Worm (Caenorhabditis elegans) whole organism, early embryonic: ENCODE results near the gene gtbp-1.

Experiments
- B0310.2 ChIP-seq: sonication (generic microtip); optimal IDR thresholded peaks from 2 replicates; lab custom pipeline; 2016; ENCODE audit warnings: mild to moderate bottlenecking, missing genetic modification characterization, missing compliant biosample characterization
- F13C5.2 ChIP-seq: sonication (generic microtip); optimal IDR thresholded peaks from 2 replicates; lab custom pipeline; 2017; ENCODE audit warnings: mild to moderate bottlenecking, missing genetic modification characterization, inconsistent platforms, missing compliant biosample characterization
- aly-1 ChIP-seq: sonication (generic microtip); optimal IDR thresholded peaks from 2 replicates; lab custom pipeline; 2016; ENCODE audit warnings: missing genetic modification characterization, missing compliant biosample characterization
- ama-1 ChIP-seq: fragments of 150-350 bp; optimal IDR thresholded peaks from 2 replicates; lab custom pipeline; 2014
- ceh-13 ChIP-seq: fragments of 200-800 bp; sonication (Bioruptor generic); optimal IDR thresholded peaks from 2 replicates; lab custom pipeline; 2018; ENCODE audit warnings: mild to moderate bottlenecking, missing genetic modification characterization, missing compliant biosample characterization
- ceh-36 ChIP-seq: sonication (generic microtip); optimal IDR thresholded peaks from 2 replicates; lab custom pipeline; 2016; ENCODE audit warnings: missing genetic modification characterization, inconsistent platforms, missing compliant biosample characterization
- ets-7 ChIP-seq: sonication (generic microtip); optimal IDR thresholded peaks from 2 replicates; lab custom pipeline; 2016; ENCODE audit warnings: missing genotype, missing genetic modification characterization, missing compliant biosample characterization
- flt-1 ChIP-seq: fragments of 200-800 bp; sonication (Bioruptor generic); IDR thresholded peaks from 2 replicates; pipeline ENCODE4 v1.3.6; 2022; ENCODE audit warnings: missing genetic modification characterization, missing compliant biosample characterization
- hmbx-1 ChIP-seq: sonication (generic microtip); optimal IDR thresholded peaks from 2 replicates; lab custom pipeline; 2016; ENCODE audit warnings: mild to moderate bottlenecking, missing genetic modification characterization, missing compliant biosample characterization
- hmg-4 ChIP-seq: fragments of 200-800 bp; sonication (Bioruptor generic); optimal IDR thresholded peaks from 2 replicates; lab custom pipeline; 2018; ENCODE audit warnings: mild to moderate bottlenecking, missing genetic modification characterization, missing compliant biosample characterization
- hnd-1 ChIP-seq: sonication (generic microtip); optimal IDR thresholded peaks from 2 replicates; lab custom pipeline; 2016; ENCODE audit warnings: missing genetic modification characterization, missing compliant biosample characterization
- pes-1 ChIP-seq: fragments of 200-800 bp; sonication (Bioruptor generic); IDR thresholded peaks from 2 replicates; pipeline ENCODE4 v1.3.6; 2022; ENCODE audit warnings: missing genetic modification reagents, missing genetic modification characterization, missing compliant biosample characterization
- scrt-1 ChIP-seq: fragments of 200-800 bp; sonication (Bioruptor generic); IDR thresholded peaks from 2 replicates; pipeline ENCODE4 v1.3.6; 2022; ENCODE audit warnings: missing genetic modification characterization, missing compliant biosample characterization
- sea-1 ChIP-seq: fragments of 200-800 bp; sonication (Bioruptor generic); conservative IDR thresholded peaks from 2 replicates; pipeline ENCODE4 v1.3.6; 2022; ENCODE audit warnings: missing genetic modification characterization, missing compliant biosample characterization
- tbx-11 ChIP-seq: fragments of 200-800 bp; sonication (Bioruptor generic); IDR thresholded peaks from 2 replicates; pipeline ENCODE4 v1.3.6; 2022; ENCODE audit warnings: missing genetic modification characterization, missing compliant biosample characterization
- tbx-37 ChIP-seq: fragments of 200-800 bp; sonication (Bioruptor generic); conservative IDR thresholded peaks from 2 replicates; pipeline ENCODE4 v1.3.6; 2022; ENCODE audit warnings: missing genetic modification reagents, missing genetic modification characterization, missing compliant biosample characterization
- tra-4 ChIP-seq: sonication (generic microtip); optimal IDR thresholded peaks from 2 replicates; lab custom pipeline; 2017; ENCODE audit warnings: missing genetic modification characterization, missing compliant biosample characterization

Gene gtbp-1

DNA sequence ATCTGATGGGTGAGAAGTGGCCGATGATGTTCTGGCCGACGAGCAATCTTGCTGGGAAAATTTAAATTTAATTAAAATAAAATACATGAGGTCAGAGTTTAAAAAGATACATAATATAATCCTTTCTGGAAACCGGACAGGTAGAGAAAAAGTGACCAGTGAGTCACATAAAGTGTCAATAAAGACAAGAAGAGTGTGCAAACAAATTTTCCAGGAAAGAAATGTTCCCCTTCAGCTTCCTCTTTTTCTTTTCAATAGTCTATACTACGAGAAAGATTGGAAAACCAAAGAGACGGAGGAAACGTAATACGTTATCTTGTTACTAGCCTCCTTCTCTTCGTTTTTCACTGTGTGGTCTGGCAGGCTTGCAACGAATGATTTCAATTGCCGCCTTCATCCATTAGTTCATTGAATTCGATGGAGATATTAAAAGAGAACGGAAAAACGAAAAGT is 21.8 kb upstream of the gtbp-1 start, which contains the start of gene tsp-12:
tsp-12 (minus strand) TSS at position 51 of the 453 bp plus-strand sequence.
- no peak for TF ChIP-seq B0310.2 (tag; lab: Kevin White, UChicago)
- no peak for TF ChIP-seq ets-7

DNA sequence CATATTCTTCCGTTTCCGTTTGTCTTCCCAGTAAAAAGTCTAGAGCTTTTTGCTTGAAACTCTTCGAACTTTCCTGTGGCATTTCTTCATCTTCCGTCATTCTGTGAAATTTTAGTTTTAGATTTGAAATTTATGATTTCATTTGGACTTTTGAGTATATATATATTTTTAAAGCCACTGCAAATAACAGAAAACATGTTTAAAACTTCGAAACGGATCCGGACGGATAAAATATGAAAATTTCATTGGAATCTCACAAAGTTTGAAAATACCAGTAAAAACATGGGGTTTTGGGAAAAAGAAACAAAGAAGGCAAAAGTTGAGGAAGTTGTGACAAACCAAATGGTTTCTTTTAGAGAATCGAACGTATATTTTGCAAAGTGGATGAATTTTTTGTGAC is 20.2 kb upstream of the gtbp-1 start, which contains the start of gene pigs-1:
pigs-1 (minus strand) TSS at position 101 of the 400 bp plus-strand sequence.
- TF ChIP-seq sea-1 (GFP tag; lab: Robert Waterston, UW): no peak
- TF ChIP-seq tbx-37: no peak
- TF ChIP-seq ama-1: no peak
- TF ChIP-seq tbx-11 (GFP tag; lab: Robert Waterston, UW): no peak
- no peak for TF ChIP-seq hmg-4 (GFP tag; lab: Kevin White, UChicago)
- TF ChIP-seq scrt-1: no peak
- no peak for TF ChIP-seq ceh-36
- TF ChIP-seq ets-7: no peak
- no peak for TF ChIP-seq tra-4 (tag; lab: Kevin White, UChicago)
- TF ChIP-seq pes-1 (GFP tag; lab: Robert Waterston, UW): no peak
- TF ChIP-seq hnd-1 (tag; lab: Kevin White, UChicago): no peak
- no peak for TF ChIP-seq B0310.2 (tag; lab: Kevin White, UChicago)
- no peak for TF ChIP-seq F13C5.2
- no peak for TF ChIP-seq flt-1
- no peak for TF ChIP-seq hmbx-1 (tag; lab: Kevin White, UChicago)
- TF ChIP-seq aly-1 (tag; lab: Kevin White, UChicago): no peak
- TF ChIP-seq ceh-13 (GFP tag; lab: Kevin White, UChicago): no peak

DNA sequence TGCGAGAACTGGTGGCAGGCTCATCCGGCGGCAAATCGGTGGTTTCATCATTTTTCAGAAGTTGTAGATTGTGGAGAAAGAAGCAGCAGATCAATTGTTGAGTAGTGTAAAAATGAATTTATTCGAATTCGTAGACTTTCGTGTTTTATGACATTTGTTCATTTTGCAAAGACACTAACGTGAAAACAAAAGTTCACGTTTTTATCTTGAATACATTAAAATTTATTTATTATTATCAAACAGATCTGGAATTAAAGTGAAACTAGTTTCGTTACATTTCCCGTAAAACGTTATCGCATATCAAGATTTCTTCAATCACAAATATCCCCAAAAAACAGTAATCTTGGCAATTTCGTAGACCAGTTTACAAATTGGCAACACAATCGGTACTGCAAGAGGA is 18.1 kb upstream of the gtbp-1 start, which contains the start of gene T14G10.8:
T14G10.8 (minus strand) TSS at position 101 of the 400 bp plus-strand sequence.
- TF ChIP-seq tra-4 (tag; lab: Kevin White, UChicago) (no peak), tbx-11 (GFP tag; lab: Robert Waterston, UW) (no peak), hmg-4 (GFP tag; lab: Kevin White, UChicago) (no peak), tbx-37 (no peak), ceh-36 (no peak), aly-1 (tag; lab: Kevin White, UChicago) (no peak), pes-1 (GFP tag; lab: Robert Waterston, UW) (no peak), scrt-1 (no peak), ceh-13 (GFP tag; lab: Kevin White, UChicago) (no peak), F13C5.2 (no peak), ets-7 (no peak), hnd-1 (tag; lab: Kevin White, UChicago) (no peak), flt-1 (no peak), sea-1 (GFP tag; lab: Robert Waterston, UW) (no peak), B0310.2 (tag; lab: Kevin White, UChicago) (no peak), hmbx-1 (tag; lab: Kevin White, UChicago) (no peak), ama-1 (no peak)

DNA sequence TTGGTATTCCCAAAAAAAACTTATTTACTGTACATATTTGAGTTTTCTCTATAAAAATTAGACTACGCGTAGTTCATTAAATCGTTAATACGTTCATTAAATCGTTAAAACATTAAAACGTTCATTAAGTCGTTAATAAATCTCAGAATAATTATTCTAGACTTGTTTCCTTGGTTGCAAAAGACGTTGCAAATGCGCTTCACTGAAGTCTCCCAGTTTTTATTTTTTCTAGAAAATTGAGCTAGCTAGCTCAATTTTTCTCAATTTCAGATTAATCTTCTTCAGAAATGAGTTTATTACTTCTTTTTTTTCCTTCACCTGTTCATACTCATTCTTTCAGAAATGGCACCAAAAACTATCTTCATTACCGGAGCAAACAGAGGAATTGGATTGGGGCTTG is 16.2 kb upstream of the gtbp-1 start:
- TF ChIP-seq ets-7: no peak
- TF ChIP-seq flt-1: no peak
- TF ChIP-seq hmbx-1 (tag; lab: Kevin White, UChicago): no peak
- no peak for TF ChIP-seq ceh-36
- no peak for TF ChIP-seq sea-1 (GFP tag; lab: Robert Waterston, UW)

DNA sequence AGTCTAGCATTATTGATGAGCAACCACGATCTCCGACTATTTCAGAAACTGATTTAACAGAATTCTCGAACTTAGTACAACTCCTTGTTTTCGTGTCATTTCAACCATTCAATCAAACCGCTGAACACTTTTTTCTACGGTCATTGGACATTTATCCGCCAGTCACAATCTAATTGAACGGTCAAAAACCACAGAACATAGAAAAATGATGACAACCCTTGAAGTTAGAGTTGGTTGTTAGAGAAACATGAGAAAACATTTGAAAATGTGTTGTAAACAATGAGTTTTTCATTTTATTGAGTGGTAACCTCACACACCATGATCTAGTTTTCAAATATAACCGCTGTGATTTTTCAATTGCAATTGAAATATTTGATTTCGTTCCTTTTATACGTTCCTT is 15.7 kb upstream of the gtbp-1 start:
- no peak for TF ChIP-seq hmbx-1 (tag; lab: Kevin White, UChicago)
- no peak for TF ChIP-seq flt-1
- no peak for TF ChIP-seq hmg-4 (GFP tag; lab: Kevin White, UChicago)

DNA sequence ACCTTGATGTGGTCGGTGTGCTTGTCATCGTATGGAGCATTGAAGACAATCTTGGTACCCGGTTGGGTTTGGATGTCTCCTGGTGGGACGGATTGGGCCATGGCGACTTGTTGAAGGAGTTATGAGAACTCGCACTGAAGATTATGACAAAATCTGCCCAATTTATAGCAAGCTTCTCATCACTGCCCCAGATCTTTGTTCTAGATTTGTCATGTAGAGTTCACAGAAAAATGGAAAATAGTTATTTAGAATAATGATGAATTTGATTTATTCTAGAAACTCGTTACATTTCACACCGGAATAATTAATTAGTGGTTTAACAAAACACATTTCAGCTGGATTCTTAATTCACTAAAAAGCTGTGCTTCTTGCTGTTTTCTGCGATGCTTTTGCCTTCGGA is 14.9 kb upstream of the gtbp-1 start, which contains the start of gene msp-38:
msp-38 (minus strand) TSS at position 101 of the 400 bp plus-strand sequence.
- TF ChIP-seq tra-4 (tag; lab: Kevin White, UChicago): no peak
- no peak for TF ChIP-seq pes-1 (GFP tag; lab: Robert Waterston, UW)
- TF ChIP-seq sea-1 (GFP tag; lab: Robert Waterston, UW): no peak
- no peak for TF ChIP-seq ceh-13 (GFP tag; lab: Kevin White, UChicago)
- no peak for TF ChIP-seq scrt-1
- TF ChIP-seq tbx-37: no peak
- no peak for TF ChIP-seq B0310.2 (tag; lab: Kevin White, UChicago)
- no peak for TF ChIP-seq ama-1
- no peak for TF ChIP-seq hnd-1 (tag; lab: Kevin White, UChicago)
- no peak for TF ChIP-seq hmbx-1 (tag; lab: Kevin White, UChicago)
- TF ChIP-seq F13C5.2: no peak
- TF ChIP-seq ets-7: no peak
- TF ChIP-seq hmg-4 (GFP tag; lab: Kevin White, UChicago): no peak
- no peak for TF ChIP-seq tbx-11 (GFP tag; lab: Robert Waterston, UW)
- no peak for TF ChIP-seq aly-1 (tag; lab: Kevin White, UChicago)
- TF ChIP-seq flt-1: no peak
- TF ChIP-seq ceh-36: no peak

DNA sequence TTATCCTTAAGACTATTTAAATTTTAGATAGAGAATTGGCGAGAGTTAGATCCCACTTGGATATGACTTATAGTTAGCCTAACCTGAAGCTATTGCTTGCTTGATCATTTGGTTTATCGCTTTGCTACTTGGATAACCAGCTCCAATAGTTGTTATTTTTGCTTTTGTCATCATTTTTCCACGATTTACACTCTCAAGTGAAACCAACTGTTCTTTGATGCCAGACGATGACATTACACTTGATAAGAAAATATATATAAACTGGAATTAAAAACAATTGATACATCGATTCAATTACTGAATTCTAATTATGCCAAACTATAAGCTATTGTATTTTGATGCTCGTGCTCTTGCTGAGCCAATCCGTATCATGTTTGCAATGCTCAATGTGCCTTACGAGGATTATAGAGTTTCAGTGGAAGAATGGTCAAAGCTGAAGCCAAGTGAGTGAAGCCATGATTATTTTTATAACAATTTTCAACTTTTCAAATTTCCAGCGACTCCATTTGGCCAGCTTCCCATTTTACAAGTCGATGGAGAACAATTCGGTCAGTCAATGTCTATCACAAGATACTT is 13.3 kb upstream of the gtbp-1 start, which contains the start of the genes gst-2, gst-4 and dhs-12:
gst-2 (minus strand) TSS at position 132 of the 576 bp plus-strand sequence.
gst-4 (plus strand) TSS at position 296 of the 576 bp plus-strand sequence.
dhs-12 (plus strand) TSS at position 526 of the 576 bp plus-strand sequence.
- TF ChIP-seq flt-1 (no peak), scrt-1 (no peak), tbx-11 (GFP tag; lab: Robert Waterston, UW) (no peak), tra-4 (tag; lab: Kevin White, UChicago) (no peak), sea-1 (GFP tag; lab: Robert Waterston, UW) (no peak)

DNA sequence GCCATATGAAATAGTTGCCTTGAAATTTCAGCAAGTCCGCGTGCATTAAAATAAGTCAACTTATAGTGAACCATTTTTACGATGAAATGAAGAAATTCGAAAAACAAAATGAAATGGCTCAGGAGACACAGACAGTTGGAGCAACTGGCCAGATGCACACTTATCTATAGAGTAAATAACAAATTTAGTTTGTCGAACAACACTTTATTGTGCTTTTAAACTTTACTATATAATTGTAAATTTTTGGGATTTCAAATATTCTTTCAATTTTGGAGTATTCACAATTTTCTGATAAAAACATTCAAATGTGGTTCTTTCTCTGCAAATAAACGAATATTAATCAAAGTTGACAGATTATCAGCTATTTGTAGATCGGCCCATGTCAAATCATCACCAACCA is 11.4 kb upstream of the gtbp-1 start, which contains the start of gene gst-3:
gst-3 (minus strand) TSS at position 101 of the 400 bp plus-strand sequence.
- no peak for TF ChIP-seq B0310.2 (tag; lab: Kevin White, UChicago)
- TF ChIP-seq hmg-4 (GFP tag; lab: Kevin White, UChicago): no peak
- no peak for TF ChIP-seq ets-7
- no peak for TF ChIP-seq tbx-37
- TF ChIP-seq flt-1: no peak
- TF ChIP-seq sea-1 (GFP tag; lab: Robert Waterston, UW): no peak
- TF ChIP-seq tra-4 (tag; lab: Kevin White, UChicago): no peak
- no peak for TF ChIP-seq ama-1
- no peak for TF ChIP-seq ceh-13 (GFP tag; lab: Kevin White, UChicago)
